Fruit fly (Drosophila melanogaster): ENCODE data around the gene CG33128.

The CG33128 gene

DNA sequence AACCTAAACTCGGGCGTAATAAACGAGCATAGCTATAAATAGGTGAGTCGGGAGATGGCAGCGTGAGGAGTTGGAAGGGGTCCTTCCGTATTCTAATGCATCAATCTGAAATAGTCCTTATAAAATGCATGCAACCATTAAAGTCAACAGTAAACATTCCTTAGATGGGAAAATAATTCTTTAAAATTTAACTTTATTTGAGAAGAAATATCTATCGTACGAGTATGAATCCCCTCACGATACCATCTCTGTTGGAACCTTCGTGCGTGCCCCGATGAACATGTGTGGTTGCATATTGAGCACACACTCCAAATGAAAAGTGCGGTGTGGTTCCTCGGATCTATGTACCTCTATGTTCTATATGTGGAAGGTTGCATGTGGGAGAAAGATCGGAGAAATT is 31.7 kb upstream of the CG33128 start (continued):
- TF ChIP-seq CG9876 (GFP tag; optimal IDR thresholded peaks at IDR 0.05): peak; percentile 7
- TF ChIP-seq Lhr (GFP tag; optimal IDR thresholded peaks at IDR 0.05): peak; percentile 20
- TF ChIP-seq zfh1 (GFP tag; IDR thresholded peaks at IDR 0.05): peak; percentile 86
- TF ChIP-seq Gug (GFP tag; IDR thresholded peaks at IDR 0.05): no peak; the same call in 3 of the 4 replicates
- no peak for TF ChIP-seq aop (GFP tag; IDR thresholded peaks at IDR 0.05)
- TF ChIP-seq CG4707 (GFP tag; optimal IDR thresholded peaks at IDR 0.05): no peak
- peak; percentile 93 for TF ChIP-seq CG16813 (GFP tag; IDR thresholded peaks at IDR 0.05; ENCODE audit: partially characterized antibody)
- no peak for TF ChIP-seq Usf (GFP tag; optimal IDR thresholded peaks at IDR 0.05)
- peak; percentile 43 for TF ChIP-seq CG10462 (GFP tag; optimal IDR thresholded peaks at IDR 0.05)
- peak; percentile 67 for TF ChIP-seq CG34224 (GFP tag; IDR thresholded peaks at IDR 0.05; ENCODE audit: partially characterized antibody)
- peak; percentile 74 for TF ChIP-seq hbn (GFP tag; IDR thresholded peaks at IDR 0.05; ENCODE audit: partially characterized antibody)
- TF ChIP-seq pfk (GFP tag; optimal IDR thresholded peaks at IDR 0.05): no peak
- TF ChIP-seq CG11247 (GFP tag; IDR thresholded peaks at IDR 0.05): 0 out of 2 replicates have a peak, but pooled peaks have one; percentile 31
- TF ChIP-seq sens (GFP tag): peak; percentile 96
- TF ChIP-seq NC2α (GFP tag; optimal IDR thresholded peaks at IDR 0.05): peak; percentile 7
- TF ChIP-seq luna (GFP tag; optimal IDR thresholded peaks at IDR 0.05): no peak
- TF ChIP-seq CG16815 (GFP tag; optimal IDR thresholded peaks at IDR 0.05): peak; percentile 78
- no peak for TF ChIP-seq CG12744 (GFP tag; optimal IDR thresholded peaks at IDR 0.05)
- no peak for TF ChIP-seq oc (tag; optimal IDR thresholded peaks at IDR 0.05)
- no peak for TF ChIP-seq CG11398 (GFP tag; optimal IDR thresholded peaks at IDR 0.05)
- TF ChIP-seq vvl (GFP tag; IDR thresholded peaks at IDR 0.05): peak; percentile 54
- TF ChIP-seq CG12769 (tag; optimal IDR thresholded peaks at IDR 0.05): peak; percentile 34
- peak; percentile 68 for TF ChIP-seq sens-2 (GFP tag; IDR thresholded peaks at IDR 0.05)
- TF ChIP-seq emc (GFP tag; optimal IDR thresholded peaks at IDR 0.05): no peak
- TF ChIP-seq bigmax (GFP tag; optimal IDR thresholded peaks at IDR 0.05): no peak
- no peak for TF ChIP-seq p53 (GFP tag; optimal IDR thresholded peaks at IDR 0.05)
- no peak for TF ChIP-seq Dref (GFP tag; IDR thresholded peaks at IDR 0.05)
- TF ChIP-seq CG5245 (GFP tag; optimal IDR thresholded peaks at IDR 0.05): peak; percentile 23
- no peak for TF ChIP-seq CG12104 (GFP tag; optimal IDR thresholded peaks at IDR 0.05)
- TF ChIP-seq CG3407 (GFP tag; optimal IDR thresholded peaks at IDR 0.05): peak; percentile 49
- no peak for TF ChIP-seq CG18619 (GFP tag; optimal IDR thresholded peaks at IDR 0.05)
- TF ChIP-seq HLH4C (GFP tag; IDR thresholded peaks at IDR 0.05; ENCODE audit: partially characterized antibody): peak; percentile 67; the same call in 2 of the 3 replicates
- no peak for TF ChIP-seq Dip2 (GFP tag; IDR thresholded peaks at IDR 0.05)
- TF ChIP-seq sug (tag; optimal IDR thresholded peaks at IDR 0.05): no peak
- TF ChIP-seq abd-A (tag; optimal IDR thresholded peaks at IDR 0.05): no peak
- no peak for TF ChIP-seq shn (GFP tag; optimal IDR thresholded peaks at IDR 0.05)
- peak; percentile 43 for TF ChIP-seq Xbp1 (GFP tag; optimal IDR thresholded peaks at IDR 0.05)
- TF ChIP-seq CG14710 (tag; optimal IDR thresholded peaks at IDR 0.05): peak; percentile 61
- no peak for TF ChIP-seq Hr39 (optimal IDR thresholded peaks at IDR 0.05)
- no peak for TF ChIP-seq CG7963 (GFP tag; IDR thresholded peaks at IDR 0.05; ENCODE audit: partially characterized antibody)
- TF ChIP-seq Asciz (GFP tag; optimal IDR thresholded peaks at IDR 0.05): no peak
- no peak for TF ChIP-seq da (GFP tag; optimal IDR thresholded peaks at IDR 0.05)
- TF ChIP-seq CG10543 (GFP tag; optimal IDR thresholded peaks at IDR 0.05): no peak
- peak; percentile 82 for TF ChIP-seq CG5180 (GFP tag; optimal IDR thresholded peaks at IDR 0.05)
- peak; percentile 27; the same call in 1 of the 2 replicates for TF ChIP-seq sob (GFP tag; IDR thresholded peaks at IDR 0.05)
- no peak for TF ChIP-seq HHEX (GFP tag; optimal IDR thresholded peaks at IDR 0.05)
- TF ChIP-seq al (GFP tag; IDR thresholded peaks at IDR 0.05): no peak
- TF ChIP-seq jumu (GFP tag; optimal IDR thresholded peaks at IDR 0.05): peak; percentile 24
- TF ChIP-seq CG8281 (tag; optimal IDR thresholded peaks at IDR 0.05): no peak
- no peak for TF ChIP-seq Neu2 (GFP tag; optimal IDR thresholded peaks at IDR 0.05; ENCODE audit: borderline replicate concordance)
- no peak for TF ChIP-seq CG6683 (GFP tag; optimal IDR thresholded peaks at IDR 0.05)
